Worm (Caenorhabditis elegans): ENCODE data around the gene pos-1.

DNA sequence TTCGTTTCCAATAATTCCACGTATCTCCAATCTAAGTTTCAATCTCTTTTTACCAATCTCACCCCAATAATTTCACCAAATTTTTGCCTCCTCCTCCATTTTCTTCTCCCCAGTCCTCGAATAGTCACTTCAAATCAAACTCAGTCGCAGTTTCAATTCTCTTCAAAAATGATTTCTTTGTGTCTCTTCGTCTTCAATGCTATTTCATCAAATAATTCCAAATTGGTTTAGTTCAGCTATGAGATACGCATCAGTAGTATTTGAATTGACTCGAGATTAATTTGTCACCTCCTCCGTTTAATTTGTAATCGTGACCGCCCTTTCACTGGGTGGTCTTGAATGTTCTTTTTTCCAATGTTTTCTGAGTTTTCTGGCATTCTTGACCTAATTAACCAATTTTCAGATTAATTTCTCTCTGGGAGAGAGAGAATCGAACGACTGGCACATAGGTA lies 41.1 kb downstream of the pos-1 start, which contains the start of gene T23B12.11:
- no peak for TF ChIP-seq pha-4 (tag; optimal IDR thresholded peaks at IDR 0.05)
- TF ChIP-seq daf-12 (tag; optimal IDR thresholded peaks at IDR 0.05): no peak
- no peak for TF ChIP-seq ceh-16 (tag; optimal IDR thresholded peaks at IDR 0.05)
- no peak for TF ChIP-seq tbx-2 (tag; optimal IDR thresholded peaks at IDR 0.05)
- TF ChIP-seq elt-3 (tag; optimal IDR thresholded peaks at IDR 0.05): no peak

All from whole organism, L3 larva.